Worm (Caenorhabditis elegans): ENCODE results near the gene cyp-13A2.

cyp-13A2 gene

DNA sequence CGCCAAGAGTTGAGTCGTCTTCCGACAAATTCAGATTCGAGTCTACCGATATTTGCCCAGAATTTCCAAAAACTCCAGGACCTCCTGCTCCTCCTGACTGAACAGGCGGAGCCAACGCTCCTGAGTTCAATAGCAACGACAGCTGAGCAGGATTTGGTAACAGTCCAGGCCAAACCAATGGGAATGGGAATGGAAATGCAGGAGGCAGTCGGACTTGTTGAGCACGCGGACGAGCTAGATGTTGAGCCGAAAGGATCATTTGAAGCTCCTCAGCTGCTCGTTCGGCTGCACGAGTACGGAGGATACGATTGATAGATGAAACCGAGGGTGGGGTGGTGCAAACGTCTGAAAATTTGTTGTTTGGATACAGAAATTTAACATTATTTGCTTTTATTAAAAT is 39.5 kb upstream of the cyp-13A2 start:
- TF ChIP-seq aly-2 (tag; optimal IDR thresholded peaks at IDR 0.05) (no peak), elt-2 (tag; optimal IDR thresholded peaks at IDR 0.05) (no peak), nhr-67 (tag; optimal IDR thresholded peaks at IDR 0.05) (no peak), ztf-4 (tag; optimal IDR thresholded peaks at IDR 0.05) (no peak), nhr-12 (tag; optimal IDR thresholded peaks at IDR 0.05) (no peak), snpc-4 (tag; optimal IDR thresholded peaks at IDR 0.05) (no peak), nhr-237 (tag; optimal IDR thresholded peaks at IDR 0.05) (no peak), lsy-12 (tag; optimal IDR thresholded peaks at IDR 0.05) (no peak), lin-39 (tag; optimal IDR thresholded peaks at IDR 0.05) (no peak), egl-27 (tag; optimal IDR thresholded peaks at IDR 0.05) (no peak), nhr-11 (tag; optimal IDR thresholded peaks at IDR 0.05) (no peak), egl-5 (tag; optimal IDR thresholded peaks at IDR 0.05) (no peak), ceh-9 (tag; optimal IDR thresholded peaks at IDR 0.05) (no peak)

ce11 chrII:9807519-9807972 is 20.1 kb upstream of the cyp-13A2 start, which contains the start of gene cyp-13A8:
cyp-13A8 (minus strand) TSS chrII:9807569.
- TF ChIP-seq pqm-1 (tag; optimal IDR thresholded peaks at IDR 0.05) (peak; percentile 89), elt-3 (tag; optimal IDR thresholded peaks at IDR 0.05) (peak in 1 of 3 experiments; percentile 14), ceh-28 (tag; optimal IDR thresholded peaks at IDR 0.05) (no peak), elt-2 (tag; optimal IDR thresholded peaks at IDR 0.05) (peak; percentile 74)

ce11 chrII:9803320-9803719 is 15.9 kb upstream of the cyp-13A2 start, which contains the start of gene cyp-13A7:
cyp-13A7 (plus strand) TSS chrII:9803620.
- TF ChIP-seq fkh-2 (tag; optimal IDR thresholded peaks at IDR 0.05) = no peak
- no peak for TF ChIP-seq ceh-9 (tag; optimal IDR thresholded peaks at IDR 0.05)
- TF ChIP-seq elt-3 (tag; optimal IDR thresholded peaks at IDR 0.05) = no peak
- no peak for TF ChIP-seq nhr-25 (tag; optimal IDR thresholded peaks at IDR 0.05)
- no peak for TF ChIP-seq snpc-4 (tag; optimal IDR thresholded peaks at IDR 0.05)
- no peak for TF ChIP-seq ceh-82 (tag; optimal IDR thresholded peaks at IDR 0.05)
- no peak for TF ChIP-seq eor-1 (tag; optimal IDR thresholded peaks at IDR 0.05)
- TF ChIP-seq mdl-1 (tag; optimal IDR thresholded peaks at IDR 0.05) = no peak
- TF ChIP-seq daf-12 (tag; optimal IDR thresholded peaks at IDR 0.05) = no peak
- TF ChIP-seq nhr-43 (tag; optimal IDR thresholded peaks at IDR 0.05; ENCODE audit: poor library complexity, severe bottlenecking) = no peak
- no peak for TF ChIP-seq ztf-4 (tag; optimal IDR thresholded peaks at IDR 0.05)
- TF ChIP-seq ztf-11 (tag; optimal IDR thresholded peaks at IDR 0.05) = no peak

DNA sequence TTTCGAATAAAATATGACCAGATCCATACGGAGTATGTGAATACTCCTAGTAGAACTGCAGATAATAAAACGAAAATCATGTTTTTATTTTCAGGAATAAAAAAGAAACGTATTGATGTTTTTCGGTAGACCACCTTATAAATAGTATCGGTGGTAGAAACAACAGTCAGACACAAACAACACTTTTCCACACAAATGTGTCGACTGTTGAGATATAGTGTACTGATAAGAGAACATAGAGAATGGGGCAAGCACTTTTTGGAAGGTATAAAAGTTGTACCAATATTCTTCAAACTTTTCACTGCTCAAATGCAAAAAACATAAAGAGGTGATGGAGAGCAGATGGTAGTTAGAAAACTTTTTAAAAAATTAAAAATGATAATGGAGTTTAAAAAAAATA is 15.2 kb upstream of the cyp-13A2 start, which contains the start of gene cyp-13A6:
TSS of gene cyp-13A6 (minus strand) at position 180 of the 400 bp plus-strand sequence.
- no peak for TF ChIP-seq zag-1 (tag; optimal IDR thresholded peaks at IDR 0.05)
- no peak for TF ChIP-seq fos-1 (tag; optimal IDR thresholded peaks at IDR 0.05)
- no peak for TF ChIP-seq fkh-2 (tag; optimal IDR thresholded peaks at IDR 0.05)
- TF ChIP-seq nhr-67 (tag; optimal IDR thresholded peaks at IDR 0.05) = no peak
- TF ChIP-seq lsy-12 (tag; optimal IDR thresholded peaks at IDR 0.05) = no peak
- TF ChIP-seq pha-4 (tag; optimal IDR thresholded peaks at IDR 0.05) = peak; percentile 2
- TF ChIP-seq daf-12 (tag; optimal IDR thresholded peaks at IDR 0.05) = no peak
- TF ChIP-seq elt-2 (tag; optimal IDR thresholded peaks at IDR 0.05) = peak; percentile 26

DNA sequence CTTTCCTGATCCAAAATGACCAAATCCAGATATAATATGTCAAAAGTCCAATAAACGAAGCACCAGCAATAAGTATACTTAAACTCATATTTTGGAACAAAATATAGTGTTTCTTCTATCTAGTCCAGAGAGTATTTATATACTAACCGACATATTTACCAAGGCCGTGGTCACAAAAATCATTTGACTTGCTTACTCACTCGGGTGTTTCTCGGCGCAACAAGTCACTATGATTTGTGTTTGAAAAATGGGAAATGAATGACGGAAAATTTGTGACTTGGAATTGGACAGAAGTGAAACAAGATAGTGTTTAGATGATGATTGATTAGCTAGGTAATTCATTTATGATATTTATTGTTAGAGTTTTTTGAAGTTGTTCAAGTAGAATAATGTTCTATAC is 12.8 kb upstream of the cyp-13A2 start, which contains the start of gene cyp-13A5:
TSS of gene cyp-13A5 (minus strand) at position 112 of the 400 bp plus-strand sequence.
- TF ChIP-seq elt-2 (tag; optimal IDR thresholded peaks at IDR 0.05) (peak; percentile 37), nhr-11 (tag; optimal IDR thresholded peaks at IDR 0.05) (no peak), fkh-10 (GFP tag; optimal IDR thresholded peaks at IDR 0.05) (no peak), lin-39 (tag; optimal IDR thresholded peaks at IDR 0.05) (no peak), snpc-4 (tag; optimal IDR thresholded peaks at IDR 0.05) (no peak), nhr-28 (tag; optimal IDR thresholded peaks at IDR 0.05) (no peak), nhr-76 (tag; optimal IDR thresholded peaks at IDR 0.05) (no peak), lsy-12 (tag; optimal IDR thresholded peaks at IDR 0.05) (no peak), egl-27 (tag; optimal IDR thresholded peaks at IDR 0.05) (no peak), ceh-28 (tag; optimal IDR thresholded peaks at IDR 0.05) (no peak), tbx-2 (tag; optimal IDR thresholded peaks at IDR 0.05) (no peak), daf-12 (tag; optimal IDR thresholded peaks at IDR 0.05) (no peak), nfya-1 (tag; optimal IDR thresholded peaks at IDR 0.05; ENCODE audit: insufficient read depth) (no peak), mml-1 (tag; optimal IDR thresholded peaks at IDR 0.05) (no peak), fkh-2 (tag; optimal IDR thresholded peaks at IDR 0.05) (no peak), nhr-237 (tag; optimal IDR thresholded peaks at IDR 0.05) (no peak), skn-1 (tag; optimal IDR thresholded peaks at IDR 0.05) (no peak), nhr-43 (tag; optimal IDR thresholded peaks at IDR 0.05; ENCODE audit: poor library complexity, severe bottlenecking) (no peak), zag-1 (tag; optimal IDR thresholded peaks at IDR 0.05) (no peak), nhr-23 (tag; optimal IDR thresholded peaks at IDR 0.05) (peak; percentile 47), pha-4 (tag; optimal IDR thresholded peaks at IDR 0.05) (peak; percentile 64), fos-1 (tag; optimal IDR thresholded peaks at IDR 0.05) (no peak), jun-1 (tag; optimal IDR thresholded peaks at IDR 0.05) (no peak), ceh-16 (tag; optimal IDR thresholded peaks at IDR 0.05) (no peak), pqm-1 (tag; optimal IDR thresholded peaks at IDR 0.05) (peak; percentile 65), nhr-25 (tag; optimal IDR thresholded peaks at IDR 0.05) (no peak)

Data from whole organism, L3 larva.